Worm (Caenorhabditis elegans) whole organism, early embryonic: ENCODE data around the gene T28C12.15.

Source experiments
- B0310.2 ChIP-seq: sonication (generic microtip); optimal IDR thresholded peaks from 2 replicates; lab custom pipeline; 2016; ENCODE audit warnings: mild to moderate bottlenecking, missing genetic modification characterization, missing compliant biosample characterization
- F13C5.2 ChIP-seq: sonication (generic microtip); optimal IDR thresholded peaks from 2 replicates; lab custom pipeline; 2017; ENCODE audit warnings: mild to moderate bottlenecking, missing genetic modification characterization, inconsistent platforms, missing compliant biosample characterization
- aly-1 ChIP-seq: sonication (generic microtip); optimal IDR thresholded peaks from 2 replicates; lab custom pipeline; 2016; ENCODE audit warnings: missing genetic modification characterization, missing compliant biosample characterization
- ama-1 ChIP-seq: fragments of 150-350 bp; optimal IDR thresholded peaks from 2 replicates; lab custom pipeline; 2014
- ceh-13 ChIP-seq: fragments of 200-800 bp; sonication (Bioruptor generic); optimal IDR thresholded peaks from 2 replicates; lab custom pipeline; 2018; ENCODE audit warnings: mild to moderate bottlenecking, missing genetic modification characterization, missing compliant biosample characterization
- ceh-36 ChIP-seq: sonication (generic microtip); optimal IDR thresholded peaks from 2 replicates; lab custom pipeline; 2016; ENCODE audit warnings: missing genetic modification characterization, inconsistent platforms, missing compliant biosample characterization
- ets-7 ChIP-seq: sonication (generic microtip); optimal IDR thresholded peaks from 2 replicates; lab custom pipeline; 2016; ENCODE audit warnings: missing genotype, missing genetic modification characterization, missing compliant biosample characterization
- flt-1 ChIP-seq: fragments of 200-800 bp; sonication (Bioruptor generic); IDR thresholded peaks from 2 replicates; pipeline ENCODE4 v1.3.6; 2022; ENCODE audit warnings: missing genetic modification characterization, missing compliant biosample characterization
- hmbx-1 ChIP-seq: sonication (generic microtip); optimal IDR thresholded peaks from 2 replicates; lab custom pipeline; 2016; ENCODE audit warnings: mild to moderate bottlenecking, missing genetic modification characterization, missing compliant biosample characterization
- hmg-4 ChIP-seq: fragments of 200-800 bp; sonication (Bioruptor generic); optimal IDR thresholded peaks from 2 replicates; lab custom pipeline; 2018; ENCODE audit warnings: mild to moderate bottlenecking, missing genetic modification characterization, missing compliant biosample characterization
- hnd-1 ChIP-seq: sonication (generic microtip); optimal IDR thresholded peaks from 2 replicates; lab custom pipeline; 2016; ENCODE audit warnings: missing genetic modification characterization, missing compliant biosample characterization
- pes-1 ChIP-seq: fragments of 200-800 bp; sonication (Bioruptor generic); IDR thresholded peaks from 2 replicates; pipeline ENCODE4 v1.3.6; 2022; ENCODE audit warnings: missing genetic modification reagents, missing genetic modification characterization, missing compliant biosample characterization
- scrt-1 ChIP-seq: fragments of 200-800 bp; sonication (Bioruptor generic); IDR thresholded peaks from 2 replicates; pipeline ENCODE4 v1.3.6; 2022; ENCODE audit warnings: missing genetic modification characterization, missing compliant biosample characterization
- sea-1 ChIP-seq: fragments of 200-800 bp; sonication (Bioruptor generic); conservative IDR thresholded peaks from 2 replicates; pipeline ENCODE4 v1.3.6; 2022; ENCODE audit warnings: missing genetic modification characterization, missing compliant biosample characterization
- tbx-11 ChIP-seq: fragments of 200-800 bp; sonication (Bioruptor generic); IDR thresholded peaks from 2 replicates; pipeline ENCODE4 v1.3.6; 2022; ENCODE audit warnings: missing genetic modification characterization, missing compliant biosample characterization
- tbx-37 ChIP-seq: fragments of 200-800 bp; sonication (Bioruptor generic); conservative IDR thresholded peaks from 2 replicates; pipeline ENCODE4 v1.3.6; 2022; ENCODE audit warnings: missing genetic modification reagents, missing genetic modification characterization, missing compliant biosample characterization
- tra-4 ChIP-seq: sonication (generic microtip); optimal IDR thresholded peaks from 2 replicates; lab custom pipeline; 2017; ENCODE audit warnings: missing genetic modification characterization, missing compliant biosample characterization

Gene T28C12.15

DNA sequence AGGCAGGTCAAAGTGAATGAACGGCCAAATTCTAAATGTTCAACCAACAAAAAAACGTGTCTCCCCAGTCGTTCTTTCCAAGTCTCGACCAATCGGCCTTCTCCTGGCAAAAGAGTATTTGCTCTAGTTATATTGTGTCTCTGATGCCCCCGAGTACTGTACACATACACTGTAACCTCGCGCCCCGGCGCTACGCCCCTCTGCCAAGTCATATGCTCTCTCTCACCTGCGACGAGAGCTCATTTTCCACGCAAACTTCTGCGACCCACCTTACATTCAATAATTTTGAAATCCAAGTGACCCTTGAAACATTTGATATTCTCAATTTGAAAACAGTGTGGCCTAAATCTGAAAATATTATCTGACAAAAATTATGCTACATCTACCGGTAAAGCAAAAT, 35.7 kb upstream of the T28C12.15 start:
- TF ChIP-seq tbx-37: no peak
- TF ChIP-seq sea-1 (GFP tag; lab: Robert Waterston, UW): no peak
- no peak for TF ChIP-seq B0310.2 (tag; lab: Kevin White, UChicago)
- TF ChIP-seq ets-7: no peak
- no peak for TF ChIP-seq scrt-1 (GFP tag; lab: Robert Waterston, UW)

ce11 chrV:6355975-6356441, 34.4 kb upstream of the T28C12.15 start, which contains the start of gene bcl-11:
TSS of gene bcl-11 (plus strand) at chrV:6356025.
- no peak for TF ChIP-seq hnd-1 (tag; lab: Kevin White, UChicago)
- TF ChIP-seq flt-1 (GFP tag; lab: Robert Waterston, UW): no peak
- no peak for TF ChIP-seq pes-1 (GFP tag; lab: Robert Waterston, UW)
- no peak for TF ChIP-seq sea-1 (GFP tag; lab: Robert Waterston, UW)
- TF ChIP-seq tra-4: no peak
- no peak for TF ChIP-seq hmbx-1 (tag; lab: Kevin White, UChicago)
- TF ChIP-seq hmg-4 (GFP tag; lab: Kevin White, UChicago): no peak
- no peak for TF ChIP-seq F13C5.2 (tag; lab: Kevin White, UChicago)
- TF ChIP-seq B0310.2 (tag; lab: Kevin White, UChicago): no peak
- no peak for TF ChIP-seq tbx-37
- no peak for TF ChIP-seq ets-7

- TF ChIP-seq ceh-36 (tag; lab: Kevin White, UChicago) (no peak), flt-1 (GFP tag; lab: Robert Waterston, UW) (no peak), ceh-13 (no peak), tbx-11 (GFP tag; lab: Robert Waterston, UW) (no peak), tbx-37 (no peak), F13C5.2 (tag; lab: Kevin White, UChicago) (no peak), hmbx-1 (tag; lab: Kevin White, UChicago) (no peak), ets-7 (no peak), aly-1 (no peak), hmg-4 (GFP tag; lab: Kevin White, UChicago) (no peak), tra-4 (no peak), scrt-1 (GFP tag; lab: Robert Waterston, UW) (no peak), hnd-1 (tag; lab: Kevin White, UChicago) (no peak), B0310.2 (tag; lab: Kevin White, UChicago) (no peak)
Measured at ce11 chrV:6355412-6355811, 33.8 kb upstream of the T28C12.15 start.

DNA sequence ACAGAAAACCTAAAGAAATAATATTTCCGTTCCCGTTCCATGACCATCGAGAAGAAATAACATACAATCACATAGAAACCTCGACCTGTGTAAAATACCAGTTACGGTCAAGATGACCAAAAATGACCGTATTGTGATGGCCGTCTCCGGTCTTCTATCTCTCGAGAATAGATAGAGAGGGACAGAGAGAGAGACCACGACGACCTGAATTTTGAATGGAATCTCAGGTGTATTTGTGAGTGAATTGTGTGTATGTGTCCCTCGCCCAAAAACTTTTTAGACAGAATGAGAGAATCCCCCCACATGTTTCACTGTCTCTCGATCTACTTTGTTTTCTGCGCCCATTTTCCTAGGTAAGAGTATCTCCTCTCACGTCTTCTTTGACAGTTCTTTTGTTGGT, 33.2 kb upstream of the T28C12.15 start:
- no peak for TF ChIP-seq pes-1 (GFP tag; lab: Robert Waterston, UW)
- no peak for TF ChIP-seq F13C5.2 (tag; lab: Kevin White, UChicago)
- TF ChIP-seq aly-1: no peak
- no peak for TF ChIP-seq flt-1 (GFP tag; lab: Robert Waterston, UW)
- no peak for TF ChIP-seq B0310.2 (tag; lab: Kevin White, UChicago)
- TF ChIP-seq hnd-1 (tag; lab: Kevin White, UChicago): no peak
- no peak for TF ChIP-seq ceh-36 (tag; lab: Kevin White, UChicago)
- no peak for TF ChIP-seq ama-1
- no peak for TF ChIP-seq ets-7
- no peak for TF ChIP-seq tbx-11 (GFP tag; lab: Robert Waterston, UW)

- TF ChIP-seq ceh-36 (tag; lab: Kevin White, UChicago) (no peak), tbx-11 (GFP tag; lab: Robert Waterston, UW) (no peak), hmbx-1 (tag; lab: Kevin White, UChicago) (no peak), tra-4 (no peak), hmg-4 (GFP tag; lab: Kevin White, UChicago) (no peak), aly-1 (no peak), pes-1 (GFP tag; lab: Robert Waterston, UW) (no peak), ets-7 (no peak), scrt-1 (GFP tag; lab: Robert Waterston, UW) (no peak)
Measured at ce11 chrV:6354202-6354601, 32.6 kb upstream of the T28C12.15 start.

DNA sequence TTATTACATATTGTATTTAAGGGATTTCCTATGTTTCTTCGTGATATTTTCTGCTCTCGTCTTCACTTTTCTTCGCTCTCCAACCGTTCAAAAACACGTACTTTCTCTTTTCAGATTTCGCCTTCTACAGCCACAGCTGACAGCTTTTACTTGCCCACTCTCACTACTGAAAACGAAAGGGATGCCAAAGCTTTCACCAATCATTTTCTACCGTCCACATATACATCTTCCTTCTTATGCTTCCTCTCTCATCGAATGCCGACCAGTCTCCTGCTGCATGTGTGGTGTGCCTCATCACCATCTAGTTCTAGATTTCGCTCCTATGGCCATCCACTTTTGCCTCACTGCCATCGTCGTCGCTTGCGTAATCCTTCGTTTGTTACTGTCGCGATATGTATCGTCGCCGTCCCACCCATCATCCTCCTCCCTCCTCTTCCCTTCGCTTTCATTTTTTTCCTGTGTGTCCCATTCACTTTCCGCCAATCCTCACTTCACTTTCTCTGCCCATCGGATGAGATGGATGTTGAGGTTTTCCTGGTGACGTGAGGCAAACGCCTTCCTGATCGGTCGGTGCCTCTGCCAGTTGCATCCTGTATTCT, 31.7 kb upstream of the T28C12.15 start:
- TF ChIP-seq aly-1 (no peak), B0310.2 (tag; lab: Kevin White, UChicago) (no peak), ets-7 (no peak), hnd-1 (tag; lab: Kevin White, UChicago) (no peak), flt-1 (GFP tag; lab: Robert Waterston, UW) (no peak), hmbx-1 (tag; lab: Kevin White, UChicago) (no peak), scrt-1 (GFP tag; lab: Robert Waterston, UW) (no peak), F13C5.2 (tag; lab: Kevin White, UChicago) (no peak), ceh-13 (no peak), tbx-11 (GFP tag; lab: Robert Waterston, UW) (no peak), ama-1 (no peak), sea-1 (GFP tag; lab: Robert Waterston, UW) (no peak), tbx-37 (no peak), pes-1 (GFP tag; lab: Robert Waterston, UW) (no peak), ceh-36 (tag; lab: Kevin White, UChicago) (no peak), tra-4 (no peak), hmg-4 (GFP tag; lab: Kevin White, UChicago) (no peak)

DNA sequence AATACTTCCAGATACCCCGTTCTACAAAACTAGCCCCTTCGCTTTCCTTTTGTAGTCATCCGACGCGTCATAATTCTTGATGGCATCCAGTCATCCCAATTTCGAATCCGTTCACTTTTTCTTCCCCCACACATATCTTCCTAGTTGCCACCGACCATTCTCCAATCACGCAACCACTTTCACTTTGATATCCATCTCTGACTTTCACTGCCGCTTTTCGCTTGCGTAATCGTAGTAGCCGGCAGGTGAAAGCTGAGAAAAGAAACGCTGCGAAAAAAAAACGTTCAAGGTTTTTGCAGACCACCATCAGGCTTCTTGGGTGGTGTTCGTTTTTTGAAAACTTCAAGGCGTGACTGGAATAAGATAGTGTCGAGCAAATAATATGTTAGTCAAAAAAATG, 30.8 kb upstream of the T28C12.15 start:
- no peak for TF ChIP-seq scrt-1 (GFP tag; lab: Robert Waterston, UW)
- TF ChIP-seq ceh-36 (tag; lab: Kevin White, UChicago): no peak
- TF ChIP-seq hmg-4 (GFP tag; lab: Kevin White, UChicago): no peak
- no peak for TF ChIP-seq hnd-1 (tag; lab: Kevin White, UChicago)
- no peak for TF ChIP-seq hmbx-1 (tag; lab: Kevin White, UChicago)
- TF ChIP-seq sea-1 (GFP tag; lab: Robert Waterston, UW): no peak
- no peak for TF ChIP-seq F13C5.2 (tag; lab: Kevin White, UChicago)

- TF ChIP-seq scrt-1 (GFP tag; lab: Robert Waterston, UW) (no peak), ets-7 (no peak), tbx-37 (no peak), hmg-4 (GFP tag; lab: Kevin White, UChicago) (no peak), ceh-36 (tag; lab: Kevin White, UChicago) (no peak), tra-4 (no peak), flt-1 (GFP tag; lab: Robert Waterston, UW) (no peak), hnd-1 (tag; lab: Kevin White, UChicago) (no peak), ceh-13 (no peak), aly-1 (no peak), F13C5.2 (tag; lab: Kevin White, UChicago) (no peak), sea-1 (GFP tag; lab: Robert Waterston, UW) (no peak), ama-1 (no peak)
Measured at ce11 chrV:6351122-6351521, 29.5 kb upstream of the T28C12.15 start.
